Worm (Caenorhabditis elegans): Measurements from ENCODE around the gene Y47C4A.1.

DNA sequence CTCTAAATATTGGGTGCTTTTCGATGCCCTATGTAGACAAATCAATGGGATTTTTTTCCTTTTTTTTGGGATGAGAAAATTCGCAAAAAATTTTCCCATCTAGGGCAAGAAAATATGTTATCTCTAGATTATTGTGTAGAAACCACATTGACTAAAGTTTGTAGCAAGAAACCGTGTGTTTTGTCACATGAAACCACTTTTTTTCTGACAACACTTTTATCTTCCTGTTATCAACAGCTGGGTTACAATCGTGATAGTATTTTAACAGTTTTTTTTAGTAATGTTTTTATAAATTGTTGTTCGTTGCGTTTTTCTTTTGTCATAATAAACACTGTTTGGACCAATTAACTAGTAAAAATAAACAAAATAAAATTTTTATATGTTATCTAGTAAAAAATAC is 26.2 kb upstream of the Y47C4A.1 start:
- TF ChIP-seq hnd-1 (tag; optimal IDR thresholded peaks at IDR 0.05) (no peak), ama-1 (optimal IDR thresholded peaks at IDR 0.05) (no peak), ets-7 (tag; optimal IDR thresholded peaks at IDR 0.05) (no peak), aly-1 (tag; optimal IDR thresholded peaks at IDR 0.05) (no peak)
